Fruit fly (Drosophila melanogaster): Measurements from ENCODE around the gene Polr3D.

The Polr3D gene

DNA sequence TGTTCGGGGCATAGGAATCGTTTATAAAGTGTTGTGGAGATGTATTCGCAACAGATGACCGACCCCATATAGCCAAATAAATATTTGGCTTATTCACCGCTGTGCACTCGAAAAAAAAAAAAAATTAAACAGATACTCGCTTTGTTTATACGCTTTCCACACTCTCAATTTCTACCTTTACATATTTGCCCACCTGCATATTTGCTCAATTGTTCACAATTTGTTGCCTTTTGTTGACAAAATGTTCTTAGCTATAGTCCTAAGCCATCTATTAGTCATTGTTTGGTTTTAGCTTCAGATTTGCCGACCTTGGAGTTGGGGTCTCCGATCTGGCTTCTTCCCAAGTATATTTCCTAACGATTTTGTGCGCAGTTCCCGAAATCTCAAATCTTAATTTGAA, 33.6 kb upstream of the Polr3D start (continued):
- TF ChIP-seq caup (GFP tag; optimal IDR thresholded peaks at IDR 0.05; ENCODE audit: severe bottlenecking) (peak; percentile 31), CG13894 (tag; optimal IDR thresholded peaks at IDR 0.05) (peak; percentile 68), ATbp (GFP tag; optimal IDR thresholded peaks at IDR 0.05) (peak; percentile 51), luna (GFP tag; optimal IDR thresholded peaks at IDR 0.05) (no peak), Blimp-1 (GFP tag; optimal IDR thresholded peaks at IDR 0.05) (peak; percentile 29), ci (GFP tag; IDR thresholded peaks at IDR 0.05) (0 out of 3 replicates have a peak, but pooled peaks have one; percentile 11), Doc3 (GFP tag; IDR thresholded peaks at IDR 0.05; ENCODE audit: partially characterized antibody) (no peak), CG2875 (GFP tag; optimal IDR thresholded peaks at IDR 0.05) (peak; percentile 13), CG6175 (GFP tag; IDR thresholded peaks at IDR 0.05) (no peak), cas (GFP tag; IDR thresholded peaks at IDR 0.05) (no peak), Med (GFP tag) (peak; percentile 54), so (GFP tag; IDR thresholded peaks at IDR 0.05) (no peak), zfh1 (GFP tag; IDR thresholded peaks at IDR 0.05) (0 out of 3 replicates have a peak, but pooled peaks have one; percentile 13), CG15073 (GFP tag; optimal IDR thresholded peaks at IDR 0.05) (no peak), CG1792 (GFP tag; optimal IDR thresholded peaks at IDR 0.05) (no peak), odd (GFP tag; optimal IDR thresholded peaks at IDR 0.05) (no peak), Jarid2 (GFP tag; optimal IDR thresholded peaks at IDR 0.05) (no peak), lab (GFP tag; optimal IDR thresholded peaks at IDR 0.05) (peak; percentile 42), sens (GFP tag) (peak; percentile 75), ems (GFP tag; optimal IDR thresholded peaks at IDR 0.05) (no peak), Hmr (GFP tag; optimal IDR thresholded peaks at IDR 0.05) (peak; percentile 10), E2f2 (GFP tag; IDR thresholded peaks at IDR 0.05) (peak; percentile 17; the same call in 1 of the 2 replicates), CG6813 (GFP tag; optimal IDR thresholded peaks at IDR 0.05) (peak; percentile 23)

DNA sequence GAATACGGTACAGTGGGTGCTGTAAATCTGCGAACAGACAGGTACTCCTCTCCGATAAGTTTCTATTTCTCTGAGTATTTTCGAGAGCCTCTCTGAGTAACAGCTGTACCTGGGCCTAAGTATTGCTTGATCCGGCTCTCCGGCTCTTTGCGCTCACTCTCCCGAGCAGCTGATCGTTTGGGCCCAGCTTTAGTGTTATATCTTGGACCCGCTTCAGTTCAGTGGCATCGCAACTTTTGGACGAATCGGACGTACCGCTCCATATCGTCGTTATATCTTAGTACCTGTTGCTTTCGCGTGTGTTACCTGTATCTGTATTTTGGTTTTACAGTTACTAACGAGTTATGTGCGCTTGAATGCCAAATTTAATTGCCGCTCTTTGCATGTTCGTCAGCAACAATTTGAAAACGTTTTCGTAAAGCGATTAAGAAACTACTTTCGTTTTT, 29.8 kb upstream of the Polr3D start, which contains the start of gene geko:
TSS of gene geko (plus strand) at position 219 of the 446 bp plus-strand sequence.
- TF ChIP-seq CG42726 (GFP tag; IDR thresholded peaks at IDR 0.05; ENCODE audit: partially characterized antibody) (peak; percentile 52; the same call in 1 of the 2 replicates), otp (GFP tag; IDR thresholded peaks at IDR 0.05) (0 out of 3 replicates have a peak, but pooled peaks have one; percentile 47), Drgx (GFP tag; IDR thresholded peaks at IDR 0.05) (peak; percentile 17; the same call in 1 of the 2 replicates), CG7963 (GFP tag; IDR thresholded peaks at IDR 0.05; ENCODE audit: partially characterized antibody) (no peak), crp (GFP tag; optimal IDR thresholded peaks at IDR 0.05) (peak in 1 of 2 experiments; percentile 62), CG2712 (tag; optimal IDR thresholded peaks at IDR 0.05) (no peak), Xrp1 (GFP tag; IDR thresholded peaks at IDR 0.05) (0 out of 2 replicates have a peak, but pooled peaks have one; percentile 8), oc (tag; optimal IDR thresholded peaks at IDR 0.05) (peak; percentile 36), zen2 (GFP tag; IDR thresholded peaks at IDR 0.05; ENCODE audit: partially characterized antibody) (peak; percentile 71; the same call in 2 of the 3 replicates), CG8290 (GFP tag; optimal IDR thresholded peaks at IDR 0.05) (no peak), CG8290 (tag; optimal IDR thresholded peaks at IDR 0.05) (no peak), CG8388 (GFP tag; optimal IDR thresholded peaks at IDR 0.05) (peak; percentile 79), Blimp-1 (GFP tag; optimal IDR thresholded peaks at IDR 0.05) (peak; percentile 94), amos (GFP tag; IDR thresholded peaks at IDR 0.05; ENCODE audit: partially characterized antibody) (peak; percentile 34; the same call in 1 of the 2 replicates), CG11695 (GFP tag; IDR thresholded peaks at IDR 0.05) (0 out of 3 replicates have a peak, but pooled peaks have one; percentile 18), Dad (GFP tag; optimal IDR thresholded peaks at IDR 0.05) (no peak), kni (GFP tag; optimal IDR thresholded peaks at IDR 0.05) (peak; percentile 52), CG13287 (GFP tag; IDR thresholded peaks at IDR 0.05; ENCODE audit: partially characterized antibody) (peak; percentile 61), pros (GFP tag; optimal IDR thresholded peaks at IDR 0.05) (peak; percentile 38), Dll (GFP tag; IDR thresholded peaks at IDR 0.05; ENCODE audit: partially characterized antibody) (peak; percentile 55; the same call in 2 of the 4 replicates), Meics (GFP tag; optimal IDR thresholded peaks at IDR 0.05) (peak; percentile 7), CG17359 (tag; optimal IDR thresholded peaks at IDR 0.05) (no peak), ttk (GFP tag; IDR thresholded peaks at IDR 0.05) (no peak), nom (GFP tag; optimal IDR thresholded peaks at IDR 0.05) (peak; percentile 22), hkb (optimal IDR thresholded peaks at IDR 0.05) (no peak), hkb (GFP tag; IDR thresholded peaks at IDR 0.05) (peak; percentile 39; the same call in 1 of the 2 replicates), Med (GFP tag) (peak; percentile 38), CG2129 (GFP tag; IDR thresholded peaks at IDR 0.05; ENCODE audit: partially characterized antibody) (peak; percentile 15; the same call in 1 of the 2 replicates)
